Worm (Caenorhabditis elegans): ENCODE data around the gene Y97E10C.1.

Y97E10C.1 gene

ce11 chrV:7776029-7776628, 47.5 kb downstream of the Y97E10C.1 start, which contains the start of the genes rpl-39 and rps-30:
Gene rpl-39, minus strand, starts transcription at chrV:7776079.
Gene rps-30, plus strand, starts transcription at chrV:7776578.
- TF ChIP-seq tbx-2 (tag; optimal IDR thresholded peaks at IDR 0.05) (peak; percentile 41), ama-1 (optimal IDR thresholded peaks at IDR 0.05) (peak; percentile 59), skn-1 (tag; optimal IDR thresholded peaks at IDR 0.05) (peak; percentile 73), snpc-4 (tag; optimal IDR thresholded peaks at IDR 0.05) (peak; percentile 62), zag-1 (tag; optimal IDR thresholded peaks at IDR 0.05) (no peak), R02D3.7 (tag; optimal IDR thresholded peaks at IDR 0.05) (peak; percentile 91), pqm-1 (tag; optimal IDR thresholded peaks at IDR 0.05) (peak; percentile 69), nhr-43 (tag; optimal IDR thresholded peaks at IDR 0.05; ENCODE audit: poor library complexity, severe bottlenecking) (peak; percentile 49), nhr-28 (tag; optimal IDR thresholded peaks at IDR 0.05) (no peak), aly-2 (tag; optimal IDR thresholded peaks at IDR 0.05) (no peak), fkh-10 (GFP tag; optimal IDR thresholded peaks at IDR 0.05) (peak; percentile 19), lin-39 (tag; optimal IDR thresholded peaks at IDR 0.05) (peak; percentile 93), hmg-11 (tag; optimal IDR thresholded peaks at IDR 0.05) (peak; percentile 89), nhr-67 (tag; optimal IDR thresholded peaks at IDR 0.05) (no peak), eor-1 (tag; optimal IDR thresholded peaks at IDR 0.05) (no peak), ztf-11 (tag; optimal IDR thresholded peaks at IDR 0.05) (no peak), lsy-12 (tag; optimal IDR thresholded peaks at IDR 0.05) (peak; percentile 70), nhr-11 (tag; optimal IDR thresholded peaks at IDR 0.05) (peak; percentile 53), unc-39 (tag; optimal IDR thresholded peaks at IDR 0.05) (no peak), nhr-12 (tag; optimal IDR thresholded peaks at IDR 0.05) (no peak), pha-4 (tag; optimal IDR thresholded peaks at IDR 0.05) (peak; percentile 94), nhr-23 (tag; optimal IDR thresholded peaks at IDR 0.05) (peak; percentile 88), nfya-1 (tag; optimal IDR thresholded peaks at IDR 0.05; ENCODE audit: insufficient read depth) (peak; percentile 92), ceh-82 (tag; optimal IDR thresholded peaks at IDR 0.05) (peak; percentile 77), ceh-28 (tag; optimal IDR thresholded peaks at IDR 0.05) (peak; percentile 43), egl-27 (tag; optimal IDR thresholded peaks at IDR 0.05) (no peak), elt-1 (tag; optimal IDR thresholded peaks at IDR 0.05) (peak; percentile 25), elt-2 (tag; optimal IDR thresholded peaks at IDR 0.05) (peak; percentile 65), nhr-25 (tag; optimal IDR thresholded peaks at IDR 0.05) (peak; percentile 88), unc-62 (GFP tag; optimal IDR thresholded peaks at IDR 0.05) (no peak), nhr-77 (tag; optimal IDR thresholded peaks at IDR 0.05) (peak; percentile 54), jun-1 (tag; optimal IDR thresholded peaks at IDR 0.05) (peak; percentile 66), mml-1 (tag; optimal IDR thresholded peaks at IDR 0.05) (no peak), elt-3 (tag; optimal IDR thresholded peaks at IDR 0.05) (peak in 1 of 3 experiments; percentile 77), mdl-1 (tag; optimal IDR thresholded peaks at IDR 0.05) (no peak), ZK546.5 (tag; optimal IDR thresholded peaks at IDR 0.05) (no peak), lin-15B (tag; optimal IDR thresholded peaks at IDR 0.05) (peak; percentile 91)

ce11 chrV:7777098-7777497, 48.4 kb downstream of the Y97E10C.1 start, which contains the start of gene C26F1.3:
Gene C26F1.3, plus strand, starts transcription at chrV:7777300.
- TF ChIP-seq R02D3.7 (tag; optimal IDR thresholded peaks at IDR 0.05): no peak
- no peak for TF ChIP-seq nhr-25 (tag; optimal IDR thresholded peaks at IDR 0.05)
- no peak for TF ChIP-seq nhr-23 (tag; optimal IDR thresholded peaks at IDR 0.05)
- no peak for TF ChIP-seq nhr-12 (tag; optimal IDR thresholded peaks at IDR 0.05)
- TF ChIP-seq ceh-9 (tag; optimal IDR thresholded peaks at IDR 0.05): no peak
- TF ChIP-seq mdl-1 (tag; optimal IDR thresholded peaks at IDR 0.05): no peak
- no peak for TF ChIP-seq lin-15B (tag; optimal IDR thresholded peaks at IDR 0.05)

ce11 chrV:7778999-7779398, 50.3 kb downstream of the Y97E10C.1 start:
- TF ChIP-seq fkh-2 (tag; optimal IDR thresholded peaks at IDR 0.05) (no peak), mdl-1 (tag; optimal IDR thresholded peaks at IDR 0.05) (no peak), ceh-16 (tag; optimal IDR thresholded peaks at IDR 0.05) (no peak), lin-39 (tag; optimal IDR thresholded peaks at IDR 0.05) (no peak), nhr-43 (tag; optimal IDR thresholded peaks at IDR 0.05; ENCODE audit: poor library complexity, severe bottlenecking) (no peak), daf-12 (tag; optimal IDR thresholded peaks at IDR 0.05) (no peak), eor-1 (tag; optimal IDR thresholded peaks at IDR 0.05) (no peak), ceh-9 (tag; optimal IDR thresholded peaks at IDR 0.05) (no peak), fos-1 (tag; optimal IDR thresholded peaks at IDR 0.05) (no peak), ztf-11 (tag; optimal IDR thresholded peaks at IDR 0.05) (no peak), nhr-28 (tag; optimal IDR thresholded peaks at IDR 0.05) (no peak), pha-4 (tag; optimal IDR thresholded peaks at IDR 0.05) (no peak), elt-1 (tag; optimal IDR thresholded peaks at IDR 0.05) (no peak), unc-39 (tag; optimal IDR thresholded peaks at IDR 0.05) (no peak)
